Worm (Caenorhabditis elegans): ENCODE results near the gene F20G2.2.

- TF ChIP-seq ces-1 (GFP tag; optimal IDR thresholded peaks at IDR 0.05) (no peak), pha-4 (tag; optimal IDR thresholded peaks at IDR 0.05) (no peak), nhr-28 (tag; optimal IDR thresholded peaks at IDR 0.05) (no peak), lin-13 (tag; optimal IDR thresholded peaks at IDR 0.05) (no peak), mep-1 (tag; optimal IDR thresholded peaks at IDR 0.05) (no peak), bed-3 (GFP tag; optimal IDR thresholded peaks at IDR 0.05) (no peak), ceh-43 (GFP tag; optimal IDR thresholded peaks at IDR 0.05) (no peak)
Observed at ce11 chrV:13763723-13764122, 7.5 kb upstream of the F20G2.2 start.
